Worm (Caenorhabditis elegans): ENCODE results near the gene sucl-2.

sucl-2 gene

DNA sequence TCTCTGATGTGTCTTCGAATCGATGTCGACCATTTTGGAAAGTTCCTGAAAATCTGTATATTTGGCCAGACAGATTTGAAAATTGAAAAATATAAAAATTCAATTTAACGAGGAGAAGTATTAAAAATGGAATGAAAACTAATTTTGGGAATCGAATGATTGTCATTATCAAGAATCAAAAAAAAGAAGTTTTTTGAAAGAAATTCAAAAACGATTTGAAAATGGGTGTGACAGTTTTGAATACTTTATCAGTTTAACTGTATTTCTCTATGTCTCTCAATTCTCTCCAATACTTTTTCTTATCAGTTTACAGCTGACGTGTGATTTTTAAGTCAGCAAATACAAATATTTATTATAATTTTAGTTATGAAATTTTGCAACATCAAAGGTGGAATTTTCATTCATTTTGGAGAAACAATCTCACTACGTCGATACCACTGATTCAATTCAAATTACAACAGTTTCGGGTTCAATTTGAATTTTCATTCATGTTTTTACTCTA lies 42.3 kb upstream of the sucl-2 start, which contains the start of gene fbxa-59:
Gene fbxa-59 (minus strand): TSS at position 51 of the 502 bp plus-strand sequence.
- TF ChIP-seq ztf-7 (tag; optimal IDR thresholded peaks at IDR 0.05) = no peak
- no peak for TF ChIP-seq spr-3 (GFP tag; optimal IDR thresholded peaks at IDR 0.05)
- no peak for TF ChIP-seq nhr-42 (GFP tag; IDR thresholded peaks at IDR 0.05)
- no peak for TF ChIP-seq lir-3 (tag; optimal IDR thresholded peaks at IDR 0.05)
- TF ChIP-seq lin-38 (GFP tag; IDR thresholded peaks at IDR 0.05) = 0 out of 2 replicates have a peak, but pooled peaks have one; percentile 10
- no peak for TF ChIP-seq daf-16 (GFP tag; optimal IDR thresholded peaks at IDR 0.05)
- TF ChIP-seq daf-16 (tag; optimal IDR thresholded peaks at IDR 0.05) = peak; percentile 71
- TF ChIP-seq hlh-30 (tag; optimal IDR thresholded peaks at IDR 0.05; ENCODE audit: insufficient read depth) = peak; percentile 16
- peak; percentile 75 for TF ChIP-seq dmd-6 (GFP tag; IDR thresholded peaks at IDR 0.05)
- TF ChIP-seq cey-2 (tag; optimal IDR thresholded peaks at IDR 0.05; ENCODE audit: borderline replicate concordance, insufficient read depth) = no peak
- TF ChIP-seq fkh-10 (GFP tag; optimal IDR thresholded peaks at IDR 0.05) = no peak
- TF ChIP-seq zfp-3 (GFP tag; conservative IDR thresholded peaks at IDR 0.05) = no peak
- peak; percentile 27 for TF ChIP-seq nhr-77 (tag; optimal IDR thresholded peaks at IDR 0.05)
- peak; percentile 66 for TF ChIP-seq hlh-11 (tag; optimal IDR thresholded peaks at IDR 0.05)
- TF ChIP-seq php-3 (GFP tag; IDR thresholded peaks at IDR 0.05) = peak; percentile 26; the same call in 1 of the 2 replicates
- TF ChIP-seq pqm-1 (tag; optimal IDR thresholded peaks at IDR 0.05) = peak; percentile 60
- peak; percentile 10 for TF ChIP-seq zip-2 (tag; optimal IDR thresholded peaks at IDR 0.05)
- TF ChIP-seq dve-1 (tag; optimal IDR thresholded peaks at IDR 0.05; ENCODE audit: insufficient read depth) = peak; percentile 71
- no peak for TF ChIP-seq tra-1 (GFP tag; IDR thresholded peaks at IDR 0.05)
- no peak for TF ChIP-seq egl-27 (tag; optimal IDR thresholded peaks at IDR 0.05)
- TF ChIP-seq nhr-28 (tag; optimal IDR thresholded peaks at IDR 0.05) = peak; percentile 39
- TF ChIP-seq pha-4 (GFP tag; IDR thresholded peaks at IDR 0.05) = no peak
- no peak for TF ChIP-seq pha-4 (tag; optimal IDR thresholded peaks at IDR 0.05)
- no peak for TF ChIP-seq spr-1 (tag; optimal IDR thresholded peaks at IDR 0.05)
- TF ChIP-seq unc-130 (GFP tag; optimal IDR thresholded peaks at IDR 0.05) = no peak
- no peak for TF ChIP-seq R02D3.7 (tag; optimal IDR thresholded peaks at IDR 0.05)
- TF ChIP-seq madf-5 (GFP tag; IDR thresholded peaks at IDR 0.05) = no peak
- TF ChIP-seq nhr-25 (tag; optimal IDR thresholded peaks at IDR 0.05; ENCODE audit: borderline replicate concordance, insufficient read depth) = no peak

DNA sequence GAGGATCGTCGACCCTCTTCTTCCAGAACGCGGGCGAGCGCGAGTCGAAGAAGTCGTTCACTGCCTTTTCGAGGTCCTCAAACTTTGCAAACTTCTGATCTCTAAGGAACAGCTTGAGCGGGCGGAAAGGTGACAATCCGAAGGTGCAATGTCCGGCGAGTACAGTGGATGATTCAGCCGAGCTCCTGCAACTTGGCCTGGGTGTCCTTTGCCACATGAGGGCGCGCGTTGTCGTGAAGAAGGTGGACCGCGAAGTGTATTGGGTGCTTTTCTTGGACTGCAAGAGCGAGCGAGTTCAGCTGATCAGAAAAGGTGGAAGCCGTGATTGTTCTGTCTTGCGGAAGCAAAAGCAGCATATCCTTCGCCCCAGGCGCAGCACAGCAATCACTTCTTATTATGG lies 40.7 kb upstream of the sucl-2 start:
- TF ChIP-seq set-16 (GFP tag; IDR thresholded peaks at IDR 0.05) (peak; percentile 70), ztf-11 (tag; optimal IDR thresholded peaks at IDR 0.05) (no peak), zip-11 (GFP tag; IDR thresholded peaks at IDR 0.05) (no peak), aly-2 (tag; optimal IDR thresholded peaks at IDR 0.05) (no peak), lin-15B (tag; optimal IDR thresholded peaks at IDR 0.05) (no peak), hif-1 (tag; optimal IDR thresholded peaks at IDR 0.05) (no peak), nhr-11 (tag; optimal IDR thresholded peaks at IDR 0.05) (no peak), spr-3 (GFP tag; optimal IDR thresholded peaks at IDR 0.05) (no peak)

DNA sequence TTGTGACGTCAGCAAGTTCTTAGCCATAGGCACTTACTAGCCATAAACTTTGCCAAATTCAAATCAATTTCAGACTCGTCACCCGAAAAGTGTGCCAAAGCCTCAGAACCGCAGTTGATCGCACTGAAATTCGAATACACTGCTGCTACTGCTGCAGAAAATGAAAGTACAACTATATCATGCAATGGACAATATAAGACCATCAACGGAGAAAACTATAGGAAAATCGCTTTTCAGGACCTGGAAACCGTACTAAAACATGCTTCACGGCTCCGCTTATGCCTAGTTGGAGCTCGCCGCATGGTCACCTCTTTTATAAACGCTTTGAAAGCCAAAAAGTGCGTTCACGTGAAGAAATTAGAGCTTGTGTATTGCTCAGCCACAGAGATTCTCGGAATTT lies 37.4 kb upstream of the sucl-2 start, which contains the start of gene fbxa-22:
Gene fbxa-22 (plus strand): TSS at position 301 of the 400 bp plus-strand sequence.
- TF ChIP-seq ama-1 (optimal IDR thresholded peaks at IDR 0.05) = no peak
- no peak for TF ChIP-seq egl-43 (GFP tag; IDR thresholded peaks at IDR 0.05)
- TF ChIP-seq ztf-7 (tag; optimal IDR thresholded peaks at IDR 0.05) = no peak
- TF ChIP-seq aha-1 (tag) = no peak
- TF ChIP-seq ceh-28 (tag; optimal IDR thresholded peaks at IDR 0.05) = no peak

Data from whole organism, L4 larva.